Worm (Caenorhabditis elegans): ENCODE data around the gene srlf-24.

DNA sequence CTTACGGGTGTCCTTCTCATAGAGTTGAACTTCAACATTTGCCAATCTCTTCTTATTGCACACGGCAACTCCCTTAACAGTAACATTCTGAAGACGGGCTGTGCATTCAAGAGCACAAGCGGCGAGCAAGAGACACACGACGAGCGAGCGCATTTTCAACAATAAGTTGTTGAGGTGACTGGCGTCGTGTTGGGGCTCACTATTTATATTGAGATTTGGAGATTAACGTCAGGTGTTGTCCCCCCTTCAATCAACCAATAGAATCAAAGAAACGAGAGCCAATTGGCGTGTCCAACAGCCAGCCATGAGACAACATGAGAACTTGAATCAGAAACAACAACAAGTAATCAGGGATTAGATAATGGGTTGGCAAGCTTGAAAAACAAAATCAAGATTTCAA lies 41.7 kb downstream of the srlf-24 start, which contains the start of gene ttr-16:
- TF ChIP-seq nhr-12 (tag; optimal IDR thresholded peaks at IDR 0.05): no peak
- TF ChIP-seq lsy-12 (tag; optimal IDR thresholded peaks at IDR 0.05): no peak
- TF ChIP-seq ama-1 (optimal IDR thresholded peaks at IDR 0.05): peak; percentile 55
